Fruit fly (Drosophila melanogaster) whole organism, embryonic: ENCODE measurements around the gene mts.

Experiments used
- Atf6 ChIP-seq: fragments of 200-800 bp; sonication (Bioruptor generic); IDR thresholded peaks from 2 replicates; pipeline ENCODE4 v1.3.6; 2022; ENCODE audit warnings: missing biosample characterization, missing genetic modification characterization
- CG11398 ChIP-seq: fragments of 200-800 bp; sonication (Bioruptor generic); optimal IDR thresholded peaks from 2 replicates; lab custom pipeline; 2016; ENCODE audit warnings: missing biosample characterization, missing genetic modification characterization
- CG11695 ChIP-seq: fragments of 200-800 bp; sonication (Bioruptor generic); IDR thresholded peaks from 3 replicates; pipeline ENCODE4 v1.3.6; 2022; ENCODE audit warnings: missing biosample characterization, missing genetic modification characterization
- CG12071 ChIP-seq: fragments of 200-800 bp; sonication (Bioruptor generic); optimal IDR thresholded peaks from 3 replicates; lab custom pipeline; 2018; ENCODE audit warnings: missing biosample characterization, mild to moderate bottlenecking, missing genetic modification characterization
- CG12744 ChIP-seq: fragments of 200-800 bp; sonication (Bioruptor generic); optimal IDR thresholded peaks from 2 replicates; lab custom pipeline; 2016; ENCODE audit warnings: missing biosample characterization, missing genetic modification characterization
- CG14441 ChIP-seq: fragments of 200-800 bp; sonication (Bioruptor generic); IDR thresholded peaks from 2 replicates; pipeline ENCODE4 v1.3.6; 2022; ENCODE audit warnings: missing biosample characterization, missing genetic modification characterization
- CG1603 ChIP-seq: fragments of 200-800 bp; sonication (Bioruptor generic); optimal IDR thresholded peaks from 2 replicates; lab custom pipeline; 2019; ENCODE audit warnings: missing biosample characterization, mild to moderate bottlenecking, missing genetic modification characterization, moderate library complexity
- CG17568 ChIP-seq: fragments of 200-800 bp; sonication (Bioruptor generic); optimal IDR thresholded peaks from 2 replicates; lab custom pipeline; 2018; ENCODE audit warnings: missing biosample characterization, mild to moderate bottlenecking, missing genetic modification characterization, moderate library complexity
- CG17829 ChIP-seq: fragments of 200-800 bp; optimal IDR thresholded peaks from 2 replicates; lab custom pipeline; 2019; ENCODE audit warnings: missing biosample characterization, mild to moderate bottlenecking, missing genetic modification characterization, moderate library complexity
- CG1832 ChIP-seq: fragments of 200-800 bp; sonication (Bioruptor generic); optimal IDR thresholded peaks from 2 replicates; lab custom pipeline; 2017; ENCODE audit warnings: missing biosample characterization, mild to moderate bottlenecking, missing genetic modification characterization, inconsistent platforms
- CG2202 ChIP-seq: fragments of 200-800 bp; sonication (Bioruptor generic); optimal IDR thresholded peaks from 2 replicates; lab custom pipeline; 2018; ENCODE audit warnings: missing biosample characterization, mild to moderate bottlenecking, missing genetic modification characterization
- CG3838 ChIP-seq: fragments of 200-800 bp; sonication (Bioruptor generic); optimal IDR thresholded peaks from 3 replicates; lab custom pipeline; 2016; ENCODE audit warnings: missing biosample characterization, missing genetic modification characterization
- CG4707 ChIP-seq: fragments of 200-800 bp; sonication (Bioruptor generic); optimal IDR thresholded peaks from 2 replicates; lab custom pipeline; 2018; ENCODE audit warnings: missing biosample characterization, mild to moderate bottlenecking, missing genetic modification characterization, moderate library complexity
- CG6254 ChIP-seq: fragments of 200-800 bp; sonication (Bioruptor generic); optimal IDR thresholded peaks from 3 replicates; lab custom pipeline; 2017; ENCODE audit warnings: mild to moderate bottlenecking, missing biosample characterization, missing genetic modification reagents, missing genetic modification characterization
- CG6765 ChIP-seq: fragments of 200-800 bp; sonication (Bioruptor generic); optimal IDR thresholded peaks from 3 replicates; lab custom pipeline; 2017; ENCODE audit warnings: missing biosample characterization, mild to moderate bottlenecking, missing genetic modification characterization
- CG7963 ChIP-seq: fragments of 200-800 bp; sonication (Bioruptor generic); IDR thresholded peaks from 3 replicates; pipeline ENCODE4 v1.3.6; 2022; ENCODE audit warnings: missing biosample characterization, missing genetic modification characterization; ENCODE audit not compliant: partially characterized antibody
- D19B ChIP-seq: fragments of 200-800 bp; sonication (Bioruptor generic); optimal IDR thresholded peaks from 2 replicates; lab custom pipeline; 2017; ENCODE audit warnings: missing biosample characterization, mild to moderate bottlenecking, missing genetic modification characterization
- Dad ChIP-seq: fragments of 200-800 bp; sonication (Bioruptor generic); optimal IDR thresholded peaks from 3 replicates; lab custom pipeline; 2016; ENCODE audit warnings: missing biosample characterization, missing genetic modification characterization
- Dip3 ChIP-seq: fragments of 200-800 bp; sonication (Bioruptor generic); optimal IDR thresholded peaks from 3 replicates; lab custom pipeline; 2016; ENCODE audit warnings: missing biosample characterization, missing genetic modification characterization
- H2.0 ChIP-seq: fragments of 200-800 bp; sonication (Bioruptor generic); IDR thresholded peaks from 2 replicates; pipeline ENCODE4 v1.3.6; 2022; ENCODE audit warnings: missing biosample characterization, missing genetic modification characterization
- Hr3 ChIP-seq: fragments of 200-800 bp; sonication (Bioruptor generic); optimal IDR thresholded peaks from 3 replicates; lab custom pipeline; 2016; ENCODE audit warnings: missing biosample characterization, missing genetic modification characterization
- Hr51 ChIP-seq, 2 experiments: fragments of 200-800 bp; sonication (Bioruptor generic); optimal IDR thresholded peaks; 2 replicates in 1 of 2; 3 replicates in 1 of 2; lab custom pipeline; 2016 to 2018; ENCODE audit warnings: missing biosample characterization in 2 of 2, missing genetic modification characterization in 2 of 2, mild to moderate bottlenecking in 1 of 2, moderate library complexity in 1 of 2
- Kr ChIP-seq: fragments of 200-800 bp; sonication (Bioruptor generic); optimal IDR thresholded peaks from 2 replicates; lab custom pipeline; 2017; ENCODE audit warnings: missing biosample characterization, mild to moderate bottlenecking, missing genetic modification characterization
- Side ChIP-seq: fragments of 200-800 bp; sonication (Bioruptor generic); optimal IDR thresholded peaks from 2 replicates; lab custom pipeline; 2016; ENCODE audit warnings: missing biosample characterization, missing genetic modification characterization
- Ssrp ChIP-seq: fragments of 200-800 bp; sonication (Bioruptor generic); optimal IDR thresholded peaks from 2 replicates; lab custom pipeline; 2018; ENCODE audit warnings: missing biosample characterization, mild to moderate bottlenecking, missing genetic modification characterization, moderate library complexity
- TFAM ChIP-seq: fragments of 200-800 bp; sonication (Bioruptor generic); optimal IDR thresholded peaks from 2 replicates; lab custom pipeline; 2017; ENCODE audit warnings: missing biosample characterization, missing genetic modification characterization, inconsistent platforms
- ab ChIP-seq: fragments of 200-800 bp; sonication (Bioruptor generic); optimal IDR thresholded peaks from 2 replicates; lab custom pipeline; 2016; ENCODE audit warnings: missing biosample characterization, missing genetic modification characterization
- ac ChIP-seq: fragments of 200-800 bp; sonication (Bioruptor generic); optimal IDR thresholded peaks from 3 replicates; lab custom pipeline; 2017; ENCODE audit warnings: missing biosample characterization, mild to moderate bottlenecking, missing genetic modification characterization
- bcd ChIP-seq: fragments of 200-800 bp; sonication (Bioruptor generic); optimal IDR thresholded peaks from 2 replicates; lab custom pipeline; 2017; ENCODE audit warnings: missing biosample characterization, mild to moderate bottlenecking, missing genetic modification characterization
- caup ChIP-seq: fragments of 200-800 bp; sonication (Bioruptor generic); optimal IDR thresholded peaks from 3 replicates; lab custom pipeline; 2017; ENCODE audit warnings: missing biosample characterization, mild to moderate bottlenecking, missing genetic modification characterization, moderate library complexity; ENCODE audit not compliant: severe bottlenecking
- danr ChIP-seq: fragments of 200-800 bp; sonication (Bioruptor generic); IDR thresholded peaks from 2 replicates; pipeline ENCODE4 v1.3.6; 2022; ENCODE audit warnings: missing biosample characterization, missing genetic modification characterization
- dysf ChIP-seq: fragments of 200-800 bp; sonication (Bioruptor generic); IDR thresholded peaks from 3 replicates; pipeline ENCODE4 v1.3.6; 2022; ENCODE audit warnings: missing biosample characterization, missing genetic modification characterization
- emc ChIP-seq: fragments of 200-800 bp; sonication (Bioruptor generic); optimal IDR thresholded peaks from 2 replicates; lab custom pipeline; 2016; ENCODE audit warnings: missing biosample characterization, missing genetic modification characterization
- fd96Cb ChIP-seq: fragments of 200-800 bp; sonication (Bioruptor generic); optimal IDR thresholded peaks from 2 replicates; lab custom pipeline; 2018; ENCODE audit warnings: missing biosample characterization, mild to moderate bottlenecking, missing genetic modification characterization, moderate library complexity
- gcm2 ChIP-seq: fragments of 200-800 bp; sonication (Bioruptor generic); optimal IDR thresholded peaks from 2 replicates; lab custom pipeline; 2016; ENCODE audit warnings: missing biosample characterization, missing genetic modification characterization
- grn ChIP-seq: fragments of 200-800 bp; sonication (Bioruptor generic); optimal IDR thresholded peaks from 3 replicates; lab custom pipeline; 2017; ENCODE audit warnings: missing biosample characterization, missing genetic modification characterization
- insv ChIP-seq, 2 experiments: fragments of 200-800 bp; sonication (Bioruptor generic); optimal IDR thresholded peaks; 3 replicates each; lab custom pipeline; 2016 to 2018; ENCODE audit warnings: missing biosample characterization in 2 of 2, missing genetic modification characterization in 2 of 2
- kni ChIP-seq: fragments of 200-800 bp; sonication (Bioruptor generic); optimal IDR thresholded peaks from 3 replicates; lab custom pipeline; 2017; ENCODE audit warnings: mild to moderate bottlenecking, missing biosample characterization, missing genetic modification reagents, missing genetic modification characterization
- lilli ChIP-seq: fragments of 200-800 bp; sonication (Bioruptor generic); optimal IDR thresholded peaks from 3 replicates; lab custom pipeline; 2016; ENCODE audit warnings: missing biosample characterization, missing genetic modification characterization
- pfk ChIP-seq: fragments of 200-800 bp; sonication (Bioruptor generic); optimal IDR thresholded peaks from 2 replicates; lab custom pipeline; 2018; ENCODE audit warnings: missing biosample characterization, mild to moderate bottlenecking, missing genetic modification characterization, moderate library complexity
- pita ChIP-seq: fragments of 200-800 bp; sonication (Bioruptor generic); optimal IDR thresholded peaks from 2 replicates; lab custom pipeline; 2017; ENCODE audit warnings: missing biosample characterization, mild to moderate bottlenecking, missing genetic modification characterization
- sd ChIP-seq: fragments of 200-800 bp; sonication (Bioruptor generic); optimal IDR thresholded peaks from 3 replicates; lab custom pipeline; 2018; ENCODE audit warnings: missing biosample characterization, mild to moderate bottlenecking, missing genetic modification characterization, moderate library complexity
- so ChIP-seq: fragments of 200-800 bp; sonication (Bioruptor generic); IDR thresholded peaks from 3 replicates; pipeline ENCODE4 v1.3.6; 2022; ENCODE audit warnings: missing biosample characterization, missing genetic modification characterization
- sqz ChIP-seq: fragments of 200-800 bp; sonication (Bioruptor generic); optimal IDR thresholded peaks from 3 replicates; lab custom pipeline; 2018; ENCODE audit warnings: missing biosample characterization, mild to moderate bottlenecking, missing genetic modification characterization
- tio ChIP-seq: fragments of 200-800 bp; sonication (Bioruptor generic); optimal IDR thresholded peaks from 2 replicates; lab custom pipeline; 2017; ENCODE audit warnings: missing biosample characterization, missing genetic modification characterization, inconsistent platforms
- toy ChIP-seq: fragments of 200-800 bp; sonication (Bioruptor generic); IDR thresholded peaks from 2 replicates; pipeline ENCODE4 v1.3.6; 2022; ENCODE audit warnings: missing biosample characterization, missing genetic modification characterization
- unc-4 ChIP-seq: fragments of 200-800 bp; sonication (Bioruptor generic); IDR thresholded peaks from 2 replicates; pipeline ENCODE4 v1.3.6; 2022; ENCODE audit warnings: missing biosample characterization, missing genetic modification characterization; ENCODE audit not compliant: partially characterized antibody
- wor ChIP-seq: fragments of 200-800 bp; sonication (Bioruptor generic); IDR thresholded peaks from 2 replicates; pipeline ENCODE4 v1.3.6; 2022; ENCODE audit warnings: missing biosample characterization, missing genetic modification characterization
- zen ChIP-seq: fragments of 200-800 bp; sonication (Bioruptor generic); optimal IDR thresholded peaks from 3 replicates; lab custom pipeline; 2018; ENCODE audit warnings: missing biosample characterization, mild to moderate bottlenecking, missing genetic modification characterization, moderate library complexity
- zf30C ChIP-seq: fragments of 200-800 bp; sonication (Bioruptor generic); optimal IDR thresholded peaks from 3 replicates; lab custom pipeline; 2018; ENCODE audit warnings: missing biosample characterization, mild to moderate bottlenecking, missing genetic modification characterization

Gene mts

DNA sequence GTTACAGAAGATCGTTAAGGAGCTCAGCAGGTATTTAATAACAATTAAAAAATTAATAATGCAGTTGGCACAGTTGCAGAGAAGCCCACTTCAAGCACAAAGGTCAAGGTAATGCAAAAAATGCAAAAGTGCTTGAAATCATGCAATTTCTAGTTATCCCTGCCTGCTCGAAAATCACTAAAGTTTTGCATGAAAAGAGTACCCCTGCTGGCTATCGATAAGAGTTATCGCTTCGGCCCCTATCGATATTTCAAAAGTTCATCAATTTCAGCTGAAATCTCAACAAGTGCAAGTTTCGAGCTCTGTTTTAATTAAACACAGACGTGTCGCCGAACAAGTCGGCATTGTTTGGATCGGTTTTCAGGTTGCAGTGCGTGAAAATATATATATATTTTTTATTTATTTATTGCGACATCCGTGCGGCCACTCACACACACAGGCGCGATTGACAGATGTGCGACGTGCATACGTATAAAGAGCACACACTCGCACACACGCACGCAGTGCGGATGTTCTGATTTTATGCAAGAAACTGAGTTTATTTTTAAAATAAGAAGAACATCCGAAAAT lies 6.1 kb upstream of the mts start (continued):
- TF ChIP-seq pita (GFP tag; lab: Kevin White, UChicago) (no peak), CG2202 (tag; lab: Kevin White, UChicago) (no peak), Dad (GFP tag; lab: Kevin White, UChicago) (peak; percentile 72), zen (tag; lab: Kevin White, UChicago) (peak; percentile 41), CG4707 (no peak), gcm2 (no peak), insv (GFP tag; optimal IDR thresholded peaks at IDR 0.05; lab: Kevin White, UChicago) (peak in 1 of 2 experiments; percentile 9), kni (GFP tag; lab: Kevin White, UChicago) (no peak), CG6254 (no peak), CG1832 (no peak), so (GFP tag; lab: Robert Waterston, UW) (no peak), caup (peak; percentile 36), sqz (GFP tag; lab: Kevin White, UChicago) (peak; percentile 73), Hr51 (GFP tag; optimal IDR thresholded peaks at IDR 0.05; lab: Kevin White, UChicago) (peak in 1 of 2 experiments; percentile 8), Dip3 (GFP tag; lab: Kevin White, UChicago) (peak; percentile 53), Side (GFP tag; lab: Kevin White, UChicago) (peak; percentile 43), CG11695 (no peak), Atf6 (GFP tag; lab: Robert Waterston, UW) (peak; percentile 65; the same call in 1 of the 2 replicates), grn (GFP tag; lab: Kevin White, UChicago) (no peak), lilli (GFP tag; lab: Kevin White, UChicago) (peak; percentile 78), bcd (GFP tag; lab: Kevin White, UChicago) (peak; percentile 54), emc (GFP tag; lab: Kevin White, UChicago) (no peak), sd (tag; lab: Kevin White, UChicago) (no peak), zf30C (GFP tag; lab: Kevin White, UChicago) (no peak), unc-4 (GFP tag; lab: Robert Waterston, UW) (peak; percentile 81), CG12744 (GFP tag; lab: Kevin White, UChicago) (peak; percentile 36), ab (GFP tag; lab: Kevin White, UChicago) (no peak), ac (GFP tag; lab: Kevin White, UChicago) (peak; percentile 4), CG11398 (GFP tag; lab: Kevin White, UChicago) (no peak), pfk (GFP tag; lab: Kevin White, UChicago) (no peak), wor (GFP tag; lab: Robert Waterston, UW) (no peak), danr (GFP tag; lab: Robert Waterston, UW) (no peak), CG7963 (GFP tag; lab: Robert Waterston, UW) (peak; percentile 64; the same call in 2 of the 3 replicates), dysf (GFP tag; lab: Robert Waterston, UW) (peak; percentile 63), Ssrp (peak; percentile 40), CG17568 (GFP tag; lab: Kevin White, UChicago) (no peak), fd96Cb (tag; lab: Kevin White, UChicago) (peak; percentile 1), Hr3 (GFP tag; lab: Kevin White, UChicago) (peak; percentile 50), CG14441 (GFP tag; lab: Robert Waterston, UW) (peak; percentile 50; the same call in 1 of the 2 replicates), TFAM (GFP tag; lab: Kevin White, UChicago) (no peak), D19B (GFP tag; lab: Kevin White, UChicago) (no peak), H2.0 (peak; percentile 40; the same call in 1 of the 2 replicates), toy (GFP tag; lab: Robert Waterston, UW) (0 out of 2 replicates have a peak, but pooled peaks have one; percentile 20), Kr (GFP tag; lab: Kevin White, UChicago) (no peak), CG6765 (GFP tag; lab: Kevin White, UChicago) (no peak), CG1603 (tag; lab: Kevin White, UChicago) (no peak), CG3838 (no peak), CG17829 (peak; percentile 65), CG12071 (no peak), tio (no peak)
